Fruit fly (Drosophila melanogaster): Measurements from ENCODE around the gene PMP34.
A peak's percentile ranks its signal among the peaks of the same experiment; 100 is the strongest.

dm6 chr3L:4286784-4287183, 31.8 kb upstream of the PMP34 start, which contains the start of gene TfIIEbeta:
- no peak for TF ChIP-seq CG14655 (GFP tag; optimal IDR thresholded peaks at IDR 0.05)
- no peak for TF ChIP-seq rn (GFP tag; IDR thresholded peaks at IDR 0.05)
- peak; percentile 65 for TF ChIP-seq Ets98B (GFP tag; IDR thresholded peaks at IDR 0.05)
- TF ChIP-seq CG9948 (tag; optimal IDR thresholded peaks at IDR 0.05) = no peak
- TF ChIP-seq CG8301 (tag; optimal IDR thresholded peaks at IDR 0.05) = no peak
- TF ChIP-seq CG4496 (GFP tag; IDR thresholded peaks at IDR 0.05) = 0 out of 3 replicates have a peak, but pooled peaks have one; percentile 29
- no peak for TF ChIP-seq CG34367 (tag; optimal IDR thresholded peaks at IDR 0.05)
- TF ChIP-seq CG12605 (GFP tag; IDR thresholded peaks at IDR 0.05) = no peak

Measured in whole organism, pupa.